Fruit fly (Drosophila melanogaster) whole organism, embryonic: ENCODE data around the gene H2.0.
A peak's percentile ranks its signal among the peaks of the same experiment; 100 is the strongest.

Source experiments
- Abd-B ChIP-seq: fragments of 200-800 bp; sonication (Bioruptor generic); optimal IDR thresholded peaks from 2 replicates; lab custom pipeline; 2018; ENCODE audit warnings: missing biosample characterization, mild to moderate bottlenecking, missing genetic modification characterization, moderate library complexity
- Antp ChIP-seq: fragments of 200-800 bp; sonication (Bioruptor generic); optimal IDR thresholded peaks from 3 replicates; lab custom pipeline; 2016; ENCODE audit warnings: missing biosample characterization, missing genetic modification characterization
- Atf3 ChIP-seq: fragments of 200-800 bp; sonication (Bioruptor generic); optimal IDR thresholded peaks from 3 replicates; lab custom pipeline; 2016; ENCODE audit warnings: missing biosample characterization, missing genetic modification characterization
- Bdp1 ChIP-seq: fragments of 200-800 bp; sonication (Bioruptor generic); optimal IDR thresholded peaks from 3 replicates; lab custom pipeline; 2016; ENCODE audit warnings: missing biosample characterization, missing genetic modification characterization
- CG12391 ChIP-seq: fragments of 200-800 bp; sonication (Bioruptor generic); optimal IDR thresholded peaks from 3 replicates; lab custom pipeline; 2018; ENCODE audit warnings: missing biosample characterization, mild to moderate bottlenecking, missing genetic modification characterization, moderate library complexity
- CG12659 ChIP-seq: fragments of 200-800 bp; sonication (Bioruptor generic); optimal IDR thresholded peaks from 3 replicates; lab custom pipeline; 2017; ENCODE audit warnings: mild to moderate bottlenecking, missing biosample characterization, missing genetic modification reagents, missing genetic modification characterization
- CG12744 ChIP-seq: fragments of 200-800 bp; sonication (Bioruptor generic); optimal IDR thresholded peaks from 2 replicates; lab custom pipeline; 2016; ENCODE audit warnings: missing biosample characterization, missing genetic modification characterization
- CG12769 ChIP-seq: fragments of 200-800 bp; sonication (Bioruptor generic); optimal IDR thresholded peaks from 2 replicates; lab custom pipeline; 2019; ENCODE audit warnings: missing biosample characterization, mild to moderate bottlenecking, missing genetic modification characterization, moderate library complexity
- CG13624 ChIP-seq: fragments of 200-800 bp; sonication (Bioruptor generic); optimal IDR thresholded peaks from 2 replicates; lab custom pipeline; 2016; ENCODE audit warnings: missing biosample characterization, missing genetic modification characterization
- CG1529 ChIP-seq: fragments of 200-800 bp; sonication (Bioruptor generic); optimal IDR thresholded peaks from 3 replicates; lab custom pipeline; 2018; ENCODE audit warnings: missing biosample characterization, missing genetic modification characterization
- CG15479 ChIP-seq: fragments of 200-800 bp; sonication (Bioruptor generic); optimal IDR thresholded peaks from 3 replicates; lab custom pipeline; 2019; ENCODE audit warnings: missing biosample characterization, mild to moderate bottlenecking, missing genetic modification characterization, moderate library complexity
- CG1602 ChIP-seq: fragments of 200-800 bp; sonication (Bioruptor generic); optimal IDR thresholded peaks from 3 replicates; lab custom pipeline; 2016; ENCODE audit warnings: missing biosample characterization, missing genetic modification characterization
- CG18476 ChIP-seq: fragments of 200-800 bp; sonication (Bioruptor generic); optimal IDR thresholded peaks from 2 replicates; lab custom pipeline; 2016; ENCODE audit warnings: missing biosample characterization, mild to moderate bottlenecking, missing genetic modification characterization
- CG2120 ChIP-seq: fragments of 200-800 bp; sonication (Bioruptor generic); optimal IDR thresholded peaks from 3 replicates; lab custom pipeline; 2016; ENCODE audit warnings: missing biosample characterization, missing genetic modification characterization
- CG2712 ChIP-seq: fragments of 200-800 bp; optimal IDR thresholded peaks from 3 replicates; lab custom pipeline; 2019; ENCODE audit warnings: missing biosample characterization, mild to moderate bottlenecking, missing genetic modification characterization, moderate library complexity
- CG3163 ChIP-seq: fragments of 200-800 bp; sonication (Bioruptor generic); optimal IDR thresholded peaks from 3 replicates; lab custom pipeline; 2016; ENCODE audit warnings: missing biosample characterization, missing genetic modification characterization
- CG4282 ChIP-seq: fragments of 200-800 bp; sonication (Bioruptor generic); optimal IDR thresholded peaks from 2 replicates; lab custom pipeline; 2016; ENCODE audit warnings: missing biosample characterization, missing genetic modification characterization
- CG4328 ChIP-seq: fragments of 200-800 bp; sonication (Bioruptor generic); optimal IDR thresholded peaks from 3 replicates; lab custom pipeline; 2017; ENCODE audit warnings: missing biosample characterization, missing genetic modification reagents, missing genetic modification characterization
- CG7839 ChIP-seq: fragments of 200-800 bp; sonication (Bioruptor generic); optimal IDR thresholded peaks from 3 replicates; lab custom pipeline; 2018; ENCODE audit warnings: missing biosample characterization, mild to moderate bottlenecking, missing genetic modification characterization, moderate library complexity
- CG9609 ChIP-seq: fragments of 200-800 bp; sonication (Bioruptor generic); optimal IDR thresholded peaks from 3 replicates; lab custom pipeline; 2016; ENCODE audit warnings: missing biosample characterization, missing genetic modification characterization
- CoRest ChIP-seq: fragments of 200-800 bp; sonication (Bioruptor generic); optimal IDR thresholded peaks from 3 replicates; lab custom pipeline; 2018; ENCODE audit warnings: missing biosample characterization, mild to moderate bottlenecking, missing genetic modification characterization, moderate library complexity
- HLH3B ChIP-seq: fragments of 200-800 bp; sonication (Bioruptor generic); IDR thresholded peaks from 2 replicates; pipeline ENCODE4 v1.3.6; 2022; ENCODE audit warnings: missing biosample characterization, missing genetic modification characterization
- HmgD ChIP-seq: fragments of 200-800 bp; sonication (Bioruptor generic); optimal IDR thresholded peaks from 3 replicates; lab custom pipeline; 2016; ENCODE audit warnings: missing biosample characterization, missing genetic modification characterization
- Lhr ChIP-seq: fragments of 200-800 bp; sonication (Bioruptor generic); optimal IDR thresholded peaks from 3 replicates; lab custom pipeline; 2017; ENCODE audit warnings: mild to moderate bottlenecking, missing biosample characterization, missing genetic modification reagents, missing genetic modification characterization
- Neu2 ChIP-seq: fragments of 200-800 bp; sonication (Bioruptor generic); optimal IDR thresholded peaks from 3 replicates; lab custom pipeline; 2016; ENCODE audit warnings: missing biosample characterization, missing genetic modification characterization, borderline replicate concordance
- Oli ChIP-seq: fragments of 200-800 bp; sonication (Bioruptor generic); optimal IDR thresholded peaks from 2 replicates; lab custom pipeline; 2018; ENCODE audit warnings: missing biosample characterization, mild to moderate bottlenecking, missing genetic modification characterization, moderate library complexity
- Pdp1 ChIP-seq, 2 experiments: fragments of 200-800 bp; sonication (Bioruptor generic); optimal IDR thresholded peaks; 3 replicates each; lab custom pipeline; 2016; ENCODE audit warnings: missing biosample characterization in 2 of 2, missing genetic modification characterization in 2 of 2, mild to moderate bottlenecking in 1 of 2, moderate library complexity in 1 of 2
- Six4 ChIP-seq: fragments of 200-800 bp; sonication (Bioruptor generic); optimal IDR thresholded peaks from 2 replicates; lab custom pipeline; 2016; ENCODE audit warnings: missing biosample characterization, missing genetic modification characterization
- ac ChIP-seq: fragments of 200-800 bp; sonication (Bioruptor generic); optimal IDR thresholded peaks from 3 replicates; lab custom pipeline; 2017; ENCODE audit warnings: missing biosample characterization, mild to moderate bottlenecking, missing genetic modification characterization
- ash1 ChIP-seq: fragments of 200-800 bp; sonication (Bioruptor generic); optimal IDR thresholded peaks from 2 replicates; lab custom pipeline; 2018; ENCODE audit warnings: missing biosample characterization, mild to moderate bottlenecking, missing genetic modification characterization
- az2 ChIP-seq: fragments of 200-800 bp; sonication (Bioruptor generic); optimal IDR thresholded peaks from 3 replicates; lab custom pipeline; 2016; ENCODE audit warnings: missing biosample characterization, missing genetic modification characterization
- bab2 ChIP-seq: fragments of 200-800 bp; sonication (Bioruptor generic); optimal IDR thresholded peaks from 2 replicates; lab custom pipeline; 2016; ENCODE audit warnings: missing biosample characterization, missing genetic modification characterization
- cad ChIP-seq: fragments of >200 bp; optimal IDR thresholded peaks from 2 replicates; lab custom pipeline; 2017; ENCODE audit warnings: missing biosample characterization, missing genetic modification characterization
- caup ChIP-seq: fragments of 200-800 bp; sonication (Bioruptor generic); optimal IDR thresholded peaks from 3 replicates; lab custom pipeline; 2017; ENCODE audit warnings: missing biosample characterization, mild to moderate bottlenecking, missing genetic modification characterization, moderate library complexity; ENCODE audit not compliant: severe bottlenecking
- chif ChIP-seq, 2 experiments: fragments of 200-800 bp; sonication (Bioruptor generic); optimal IDR thresholded peaks; 3 replicates each; lab custom pipeline; 2016; ENCODE audit warnings: missing biosample characterization in 2 of 2, missing genetic modification characterization in 2 of 2
- croc ChIP-seq: fragments of 200-800 bp; sonication (Bioruptor generic); conservative IDR thresholded peaks from 3 replicates; pipeline ENCODE4 v1.3.6; 2022; ENCODE audit warnings: missing biosample characterization, missing genetic modification characterization
- crol ChIP-seq: fragments of 200-800 bp; sonication (Bioruptor generic); IDR thresholded peaks from 2 replicates; pipeline ENCODE4 v1.3.6; 2022; ENCODE audit warnings: missing biosample characterization, missing genetic modification characterization
- dmrt99B ChIP-seq: fragments of 200-800 bp; sonication (Bioruptor generic); optimal IDR thresholded peaks from 2 replicates; lab custom pipeline; 2018; ENCODE audit warnings: missing biosample characterization, mild to moderate bottlenecking, missing genetic modification characterization, moderate library complexity
- emc ChIP-seq: fragments of 200-800 bp; sonication (Bioruptor generic); optimal IDR thresholded peaks from 2 replicates; lab custom pipeline; 2016; ENCODE audit warnings: missing biosample characterization, missing genetic modification characterization
- ems ChIP-seq: fragments of 200-800 bp; sonication (Bioruptor generic); optimal IDR thresholded peaks from 3 replicates; lab custom pipeline; 2016; ENCODE audit warnings: missing biosample characterization, missing genetic modification characterization
- en ChIP-seq: fragments of 200-800 bp; sonication (Bioruptor generic); optimal IDR thresholded peaks from 2 replicates; lab custom pipeline; 2016; ENCODE audit warnings: missing biosample characterization, missing genetic modification characterization
- gsb ChIP-seq: fragments of 200-800 bp; sonication (Bioruptor generic); IDR thresholded peaks from 2 replicates; pipeline ENCODE4 v1.3.6; 2022; ENCODE audit warnings: missing biosample characterization, missing genetic modification characterization
- mirr ChIP-seq: fragments of 200-800 bp; sonication (Bioruptor generic); optimal IDR thresholded peaks from 3 replicates; lab custom pipeline; 2018; ENCODE audit warnings: missing biosample characterization, mild to moderate bottlenecking, missing genetic modification characterization
- nerfin-2 ChIP-seq: fragments of 200-800 bp; sonication (Bioruptor generic); IDR thresholded peaks from 2 replicates; pipeline ENCODE4 v1.3.6; 2022; ENCODE audit warnings: missing biosample characterization, missing genetic modification characterization; ENCODE audit not compliant: partially characterized antibody
- pros ChIP-seq: fragments of 200-800 bp; sonication (Bioruptor generic); optimal IDR thresholded peaks from 3 replicates; lab custom pipeline; 2019; ENCODE audit warnings: missing biosample characterization, mild to moderate bottlenecking, missing genetic modification characterization, moderate library complexity
- schlank ChIP-seq: fragments of 200-800 bp; sonication (Bioruptor generic); optimal IDR thresholded peaks from 2 replicates; lab custom pipeline; 2018; ENCODE audit warnings: missing biosample characterization, mild to moderate bottlenecking, missing genetic modification characterization
- slp2 ChIP-seq: fragments of 200-800 bp; sonication (Bioruptor generic); optimal IDR thresholded peaks from 2 replicates; lab custom pipeline; 2016; ENCODE audit warnings: missing biosample characterization, missing genetic modification characterization
- tgo ChIP-seq: fragments of 200-800 bp; sonication (Bioruptor generic); IDR thresholded peaks from 3 replicates; pipeline ENCODE4 v1.3.6; 2022; ENCODE audit warnings: missing biosample characterization, missing genetic modification characterization
- tx ChIP-seq: fragments of 200-800 bp; sonication (Bioruptor generic); optimal IDR thresholded peaks from 2 replicates; lab custom pipeline; 2016; ENCODE audit warnings: missing biosample characterization, missing genetic modification characterization

The H2.0 gene

DNA sequence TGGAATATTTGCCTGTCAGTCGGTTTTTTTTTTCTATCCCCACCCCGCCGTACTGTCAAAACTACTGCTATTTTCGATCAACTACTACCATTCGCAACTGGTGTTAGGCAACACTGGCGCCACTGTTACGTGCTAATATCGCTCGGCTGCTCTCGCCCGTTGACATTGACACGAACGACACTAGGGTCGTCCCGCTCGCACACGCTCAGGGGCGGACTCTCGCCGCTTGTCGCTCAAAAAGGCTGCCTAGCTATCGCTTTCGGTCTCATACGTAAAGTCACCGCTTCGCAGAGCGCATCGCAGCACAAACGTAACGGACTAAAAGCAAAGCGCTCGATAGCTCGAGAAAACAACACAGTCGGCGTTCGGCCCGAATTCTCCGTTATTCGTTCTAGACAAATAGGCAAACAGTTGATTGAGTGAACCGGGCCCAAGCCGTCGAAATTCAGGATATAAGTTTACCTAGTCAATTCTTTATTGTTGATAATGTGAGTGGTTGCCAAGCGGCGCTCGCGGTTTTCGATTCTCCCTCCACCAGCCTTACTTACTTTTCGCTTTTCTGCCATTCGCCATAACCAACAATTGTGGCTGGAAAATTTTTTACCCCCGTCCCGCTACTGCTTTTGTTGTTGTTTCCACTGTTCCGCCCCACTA is 36.7 kb downstream of the H2.0 start (continued):
- peak; percentile 72 for TF ChIP-seq mirr (GFP tag; lab: Kevin White, UChicago)
- TF ChIP-seq tx (GFP tag; lab: Kevin White, UChicago), result peak; percentile 4
- TF ChIP-seq CG7839 (tag; lab: Kevin White, UChicago), result peak; percentile 20
- peak; percentile 11 for TF ChIP-seq CG4282 (GFP tag; lab: Kevin White, UChicago)
- no peak for TF ChIP-seq CG18476 (GFP tag; lab: Kevin White, UChicago)
- TF ChIP-seq cad, result no peak
- no peak for TF ChIP-seq Bdp1 (GFP tag; lab: Kevin White, UChicago)
- peak; percentile 51 for TF ChIP-seq bab2 (GFP tag; lab: Kevin White, UChicago)
- TF ChIP-seq Antp, result peak; percentile 11
- TF ChIP-seq CG2120 (GFP tag; lab: Kevin White, UChicago), result peak; percentile 58
- no peak for TF ChIP-seq Atf3 (GFP tag; lab: Kevin White, UChicago)
- no peak for TF ChIP-seq nerfin-2
- TF ChIP-seq tgo (GFP tag; lab: Robert Waterston, UW), result no peak
- no peak for TF ChIP-seq croc (GFP tag; lab: Robert Waterston, UW)
- peak; percentile 16 for TF ChIP-seq dmrt99B
- peak; percentile 45 for TF ChIP-seq CoRest (tag; lab: Kevin White, UChicago)
- peak; percentile 13 for TF ChIP-seq CG9609
- peak; percentile 43 for TF ChIP-seq HmgD (GFP tag; lab: Kevin White, UChicago)
- TF ChIP-seq CG12769 (tag; lab: Kevin White, UChicago), result peak; percentile 61
- TF ChIP-seq az2 (GFP tag; lab: Kevin White, UChicago), result no peak
- no peak for TF ChIP-seq crol
- no peak for TF ChIP-seq Abd-B (GFP tag; lab: Kevin White, UChicago)
- peak; percentile 27 for TF ChIP-seq CG12391 (tag; lab: Kevin White, UChicago)
- no peak for TF ChIP-seq emc (GFP tag; lab: Kevin White, UChicago)
- TF ChIP-seq ems, result peak; percentile 44
- peak; percentile 43 for TF ChIP-seq CG3163 (GFP tag; lab: Kevin White, UChicago)
- TF ChIP-seq caup, result peak; percentile 59
- TF ChIP-seq CG12744 (GFP tag; lab: Kevin White, UChicago), result peak; percentile 20
- peak; percentile 2 for TF ChIP-seq CG1602 (GFP tag; lab: Kevin White, UChicago)
- no peak for TF ChIP-seq en (GFP tag; lab: Kevin White, UChicago)
- no peak for TF ChIP-seq gsb (GFP tag; lab: Robert Waterston, UW)
- TF ChIP-seq Neu2 (GFP tag; lab: Kevin White, UChicago), result no peak
- peak; percentile 8 for TF ChIP-seq Six4 (GFP tag; lab: Kevin White, UChicago)
- TF ChIP-seq CG1529 (GFP tag; lab: Kevin White, UChicago), result no peak
- peak; percentile 52 for TF ChIP-seq CG12659 (GFP tag; lab: Kevin White, UChicago)
- peak; percentile 31 for TF ChIP-seq ash1 (GFP tag; lab: Kevin White, UChicago)
- no peak for TF ChIP-seq CG15479
- peak; percentile 14 for TF ChIP-seq pros (GFP tag; lab: Kevin White, UChicago)
- TF ChIP-seq, all 482 proteins: peak for 162

DNA sequence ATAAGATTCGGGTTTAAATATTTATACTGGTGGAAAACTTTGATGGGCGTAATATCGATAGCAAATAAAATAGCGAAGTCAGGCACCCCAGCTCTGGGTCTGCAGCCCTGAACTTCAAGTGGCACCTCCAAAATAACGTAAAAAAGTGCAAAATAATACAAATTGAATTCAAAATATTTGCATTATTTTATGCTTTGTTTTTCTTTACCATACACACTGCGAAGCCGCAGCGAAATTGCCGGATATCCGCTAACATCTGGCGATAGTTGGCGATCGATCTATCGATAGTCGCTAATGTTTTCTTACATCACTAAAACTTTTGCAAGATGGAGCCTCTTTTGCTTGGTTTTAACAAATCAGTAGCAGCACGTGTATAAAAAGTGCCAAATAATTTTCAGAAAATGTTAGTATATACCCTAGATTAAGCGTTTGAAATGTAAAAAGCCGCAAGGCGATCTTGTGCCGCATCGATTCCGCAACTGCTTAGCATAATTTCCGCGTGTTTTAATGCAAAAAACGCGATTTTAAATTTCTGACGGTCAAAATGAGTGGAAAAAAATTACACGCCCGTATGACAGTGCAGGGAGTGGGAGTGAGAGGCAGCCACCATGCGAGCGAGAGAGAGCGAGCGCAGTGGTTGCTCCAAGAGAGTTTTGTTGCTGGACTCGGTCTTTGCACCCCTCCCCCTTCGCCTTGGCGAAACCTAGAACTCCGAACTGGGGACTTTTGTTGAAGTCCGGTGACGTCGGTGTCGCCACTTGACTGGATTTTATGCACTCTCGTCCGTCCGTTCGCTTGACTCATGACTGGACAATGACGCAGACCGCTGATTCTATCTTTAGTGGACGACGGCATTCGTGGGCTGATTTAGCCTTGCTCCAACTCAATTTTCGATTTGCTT is 37.5 kb downstream of the H2.0 start, which contains the start of gene eIF4A:
Gene eIF4A (plus strand): TSS at position 332 of the 901 bp plus-strand sequence.
- peak; percentile 14 for TF ChIP-seq Oli (tag; lab: Kevin White, UChicago)
- peak; percentile 55 for TF ChIP-seq CG2712 (tag; lab: Kevin White, UChicago)
- TF ChIP-seq chif (GFP tag; optimal IDR thresholded peaks at IDR 0.05; lab: Kevin White, UChicago), result peak in 1 of 2 experiments; percentile 29
- TF ChIP-seq CG13624, result peak; percentile 20
- no peak for TF ChIP-seq ac (GFP tag; lab: Kevin White, UChicago)
- TF ChIP-seq schlank (tag; lab: Kevin White, UChicago), result peak; percentile 19
- peak; percentile 54 for TF ChIP-seq CG12659 (GFP tag; lab: Kevin White, UChicago)
- TF ChIP-seq slp2, result no peak
- TF ChIP-seq HLH3B (GFP tag; lab: Robert Waterston, UW), result no peak
- no peak for TF ChIP-seq CG4328 (GFP tag; lab: Kevin White, UChicago)
- TF ChIP-seq Pdp1 (GFP tag; optimal IDR thresholded peaks at IDR 0.05; lab: Kevin White, UChicago), result peak in 1 of 2 experiments; percentile 40
- peak; percentile 76 for TF ChIP-seq Lhr (GFP tag; lab: Kevin White, UChicago)
